Fruit fly (Drosophila melanogaster): ENCODE data around the gene Tgi.
A peak's percentile ranks its signal among the peaks of the same experiment; 100 is the strongest.

Tgi gene

dm6 chr3L:13513112-13513538 lies 26.5 kb downstream of the Tgi start, which contains the start of the genes Vps36 and Liprin-beta (continued):
- peak; percentile 93 for TF ChIP-seq sisA (GFP tag; IDR thresholded peaks at IDR 0.05)
- TF ChIP-seq NC2β (GFP tag; optimal IDR thresholded peaks at IDR 0.05): peak; percentile 83
- TF ChIP-seq CG10366 (GFP tag; IDR thresholded peaks at IDR 0.05): peak; percentile 90
- TF ChIP-seq fru (optimal IDR thresholded peaks at IDR 0.05): no peak
- no peak for TF ChIP-seq crol (GFP tag; IDR thresholded peaks at IDR 0.05)
- peak in 1 of 2 experiments; percentile 90 for TF ChIP-seq Hr51 (GFP tag; optimal IDR thresholded peaks at IDR 0.05)
- peak; percentile 95 for TF ChIP-seq bab2 (GFP tag; optimal IDR thresholded peaks at IDR 0.05)
- peak; percentile 91 for TF ChIP-seq Abd-B (GFP tag; optimal IDR thresholded peaks at IDR 0.05)
- no peak for TF ChIP-seq Lpt (GFP tag; optimal IDR thresholded peaks at IDR 0.05)
- no peak for TF ChIP-seq cad (GFP tag; optimal IDR thresholded peaks at IDR 0.05)
- TF ChIP-seq mirr (GFP tag; optimal IDR thresholded peaks at IDR 0.05): no peak
- TF ChIP-seq CG8290 (GFP tag; optimal IDR thresholded peaks at IDR 0.05): no peak
- peak in 1 of 2 experiments; percentile 22 for TF ChIP-seq CG8290 (tag; optimal IDR thresholded peaks at IDR 0.05)
- TF ChIP-seq Dbx (GFP tag; IDR thresholded peaks at IDR 0.05): peak; percentile 93
- peak; percentile 48 for TF ChIP-seq CrebB (tag; optimal IDR thresholded peaks at IDR 0.05)
- peak; percentile 93 for TF ChIP-seq Max (GFP tag; optimal IDR thresholded peaks at IDR 0.05)
- peak; percentile 75 for TF ChIP-seq CG18011 (GFP tag; optimal IDR thresholded peaks at IDR 0.05)
- peak; percentile 48; the same call in 1 of the 2 replicates for TF ChIP-seq CG16779 (GFP tag; IDR thresholded peaks at IDR 0.05)
- TF ChIP-seq CG31224 (GFP tag; IDR thresholded peaks at IDR 0.05): peak; percentile 70
- peak; percentile 84 for TF ChIP-seq CG4820 (GFP tag; optimal IDR thresholded peaks at IDR 0.05)
- peak; percentile 84 for TF ChIP-seq bbx (GFP tag; IDR thresholded peaks at IDR 0.05; ENCODE audit: partially characterized antibody)
- no peak for TF ChIP-seq CG3407 (GFP tag; optimal IDR thresholded peaks at IDR 0.05)
- TF ChIP-seq lov (optimal IDR thresholded peaks at IDR 0.05): no peak
- TF ChIP-seq lov (GFP tag; IDR thresholded peaks at IDR 0.05): no peak
- peak; percentile 82 for TF ChIP-seq Fer2 (tag; optimal IDR thresholded peaks at IDR 0.05)
- TF ChIP-seq ranshi (GFP tag; IDR thresholded peaks at IDR 0.05): peak; percentile 90
- TF ChIP-seq CG3163 (GFP tag; optimal IDR thresholded peaks at IDR 0.05): peak; percentile 61
- no peak for TF ChIP-seq odd (GFP tag; optimal IDR thresholded peaks at IDR 0.05)
- peak; percentile 81 for TF ChIP-seq CG18476 (GFP tag; optimal IDR thresholded peaks at IDR 0.05)
- no peak for TF ChIP-seq gce (GFP tag; IDR thresholded peaks at IDR 0.05)
- TF ChIP-seq Six4 (GFP tag; optimal IDR thresholded peaks at IDR 0.05): peak; percentile 67
- peak; percentile 86 for TF ChIP-seq dm (GFP tag; optimal IDR thresholded peaks at IDR 0.05)
- TF ChIP-seq E2f1 (GFP tag; IDR thresholded peaks at IDR 0.05): peak; percentile 85
- TF ChIP-seq toy (GFP tag; IDR thresholded peaks at IDR 0.05): no peak
- peak; percentile 48; the same call in 1 of the 2 replicates for TF ChIP-seq Doc2 (GFP tag; IDR thresholded peaks at IDR 0.05)
- TF ChIP-seq Scr (GFP tag; IDR thresholded peaks at IDR 0.05; ENCODE audit: partially characterized antibody): peak; percentile 99
- peak; percentile 89 for TF ChIP-seq CG7786 (GFP tag; optimal IDR thresholded peaks at IDR 0.05)
- TF ChIP-seq btn (GFP tag; optimal IDR thresholded peaks at IDR 0.05): peak; percentile 38
- TF ChIP-seq CG8765 (GFP tag; IDR thresholded peaks at IDR 0.05): peak; percentile 71
- peak; percentile 93 for TF ChIP-seq CG9817 (tag; optimal IDR thresholded peaks at IDR 0.05)
- TF ChIP-seq NfI (GFP tag; optimal IDR thresholded peaks at IDR 0.05): no peak
- TF ChIP-seq trh (GFP tag; optimal IDR thresholded peaks at IDR 0.05): peak; percentile 63
- peak; percentile 97 for TF ChIP-seq inv (GFP tag; IDR thresholded peaks at IDR 0.05; ENCODE audit: partially characterized antibody)
- no peak for TF ChIP-seq CG5180 (GFP tag; optimal IDR thresholded peaks at IDR 0.05)
- peak; percentile 67 for TF ChIP-seq CG13123 (GFP tag; optimal IDR thresholded peaks at IDR 0.05)
- peak; percentile 19 for TF ChIP-seq CG14965 (GFP tag; optimal IDR thresholded peaks at IDR 0.05; ENCODE audit: borderline replicate concordance)
- TF ChIP-seq ftz-f1 (GFP tag; optimal IDR thresholded peaks at IDR 0.05): peak; percentile 34
- peak; percentile 77 for TF ChIP-seq CG10979 (tag; optimal IDR thresholded peaks at IDR 0.05)
- TF ChIP-seq Mrtf (GFP tag; IDR thresholded peaks at IDR 0.05): peak; percentile 80
- peak; percentile 77 for TF ChIP-seq jigr1 (GFP tag; IDR thresholded peaks at IDR 0.05)
- peak; percentile 80 for TF ChIP-seq da (GFP tag; optimal IDR thresholded peaks at IDR 0.05)
- TF ChIP-seq sd (tag; optimal IDR thresholded peaks at IDR 0.05): no peak
